Worm (Caenorhabditis elegans) whole organism, L1 larva: ENCODE data around the gene R10E4.1.

Experiments
- ama-1 ChIP-seq: fragments of 150-350 bp; optimal IDR thresholded peaks from 2 replicates; lab custom pipeline; 2014
- mdl-1 ChIP-seq, 2 experiments: fragments of 150-350 bp; optimal IDR thresholded peaks; 2 replicates each; lab custom pipeline; 2014 to 2017; ENCODE audit warnings: missing biosample characterization in 2 of 2, missing genetic modification characterization in 2 of 2, inconsistent platforms in 1 of 2
- pqm-1 ChIP-seq: sonication (generic microtip); optimal IDR thresholded peaks from 3 replicates; lab custom pipeline; 2017; ENCODE audit warnings: missing biosample characterization, missing genetic modification characterization
- snpc-4 ChIP-seq: fragments of 150-350 bp; optimal IDR thresholded peaks from 2 replicates; lab custom pipeline; 2014; ENCODE audit warnings: missing biosample characterization, missing genetic modification characterization
- unc-30 ChIP-seq: sonication (generic microtip); optimal IDR thresholded peaks from 2 replicates; lab custom pipeline; 2017; ENCODE audit warnings: missing biosample characterization, missing genetic modification characterization

- TF ChIP-seq pqm-1 (tag; lab: Kevin White, UChicago) (no peak), snpc-4 (tag; lab: Kevin White, UChicago) (no peak), ama-1 (no peak), mdl-1 (tag; optimal IDR thresholded peaks at IDR 0.05; lab: Kevin White, UChicago) (no peak), unc-30 (tag; lab: Kevin White, UChicago) (no peak)
These were observed 17.8 kb downstream of the R10E4.1 start, which contains the start of gene R10E4.3 for ce11 chrIII:4287379-4287778.
